Fruit fly (Drosophila melanogaster) whole organism, pupa: Measurements from ENCODE around the gene ase.

Experiments
- CG10348 ChIP-seq: fragments of 200-800 bp; sonication (Bioruptor generic); IDR thresholded peaks from 2 replicates; pipeline ENCODE4 v1.3.6; 2022; ENCODE audit warnings: missing biosample characterization, missing genetic modification characterization
- CG12605 ChIP-seq: fragments of 200-800 bp; sonication (Bioruptor generic); IDR thresholded peaks from 2 replicates; pipeline ENCODE4 v1.3.6; 2022; ENCODE audit warnings: missing biosample characterization, missing genetic modification characterization
- CG13204 ChIP-seq: fragments of 200-800 bp; sonication (Bioruptor generic); optimal IDR thresholded peaks from 2 replicates; lab custom pipeline; 2018; ENCODE audit warnings: missing biosample characterization, mild to moderate bottlenecking, missing genetic modification characterization, moderate library complexity
- CG14655 ChIP-seq: fragments of 200-800 bp; sonication (Bioruptor generic); optimal IDR thresholded peaks from 3 replicates; lab custom pipeline; 2017; ENCODE audit warnings: mild to moderate bottlenecking, missing biosample characterization, missing genetic modification reagents, missing genetic modification characterization
- CG15710 ChIP-seq: fragments of 200-800 bp; sonication (Bioruptor generic); optimal IDR thresholded peaks from 2 replicates; lab custom pipeline; 2018; ENCODE audit warnings: missing biosample characterization, mild to moderate bottlenecking, missing genetic modification characterization, moderate library complexity
- CG17806 ChIP-seq: fragments of 200-800 bp; sonication (Bioruptor generic); optimal IDR thresholded peaks from 2 replicates; lab custom pipeline; 2018; ENCODE audit warnings: missing biosample characterization, mild to moderate bottlenecking, missing genetic modification characterization, moderate library complexity
- CG32121 ChIP-seq: fragments of 200-800 bp; sonication (Bioruptor generic); IDR thresholded peaks from 2 replicates; pipeline ENCODE4 v1.3.6; 2022; ENCODE audit warnings: missing biosample characterization, missing genetic modification characterization
- CG34367 ChIP-seq: fragments of 200-800 bp; sonication (Bioruptor generic); optimal IDR thresholded peaks from 2 replicates; lab custom pipeline; 2018; ENCODE audit warnings: missing biosample characterization, mild to moderate bottlenecking, missing genetic modification characterization
- CG4496 ChIP-seq: fragments of 200-800 bp; sonication (Bioruptor generic); IDR thresholded peaks from 3 replicates; pipeline ENCODE4 v1.3.6; 2022; ENCODE audit warnings: missing biosample characterization, missing genetic modification characterization
- CG8159 ChIP-seq: fragments of 200-800 bp; sonication (Bioruptor generic); optimal IDR thresholded peaks from 3 replicates; lab custom pipeline; 2018; ENCODE audit warnings: missing biosample characterization, mild to moderate bottlenecking, missing genetic modification characterization, moderate library complexity
- CG8301 ChIP-seq: fragments of 200-800 bp; sonication (Bioruptor generic); optimal IDR thresholded peaks from 2 replicates; lab custom pipeline; 2018; ENCODE audit warnings: missing biosample characterization, mild to moderate bottlenecking, missing genetic modification characterization
- CG9948 ChIP-seq: fragments of 200-800 bp; sonication (Bioruptor generic); optimal IDR thresholded peaks from 2 replicates; lab custom pipeline; 2018; ENCODE audit warnings: missing biosample characterization, mild to moderate bottlenecking, missing genetic modification characterization, moderate library complexity
- D1 ChIP-seq: fragments of 200-800 bp; sonication (Bioruptor generic); optimal IDR thresholded peaks from 2 replicates; lab custom pipeline; 2018; ENCODE audit warnings: missing biosample characterization, mild to moderate bottlenecking, missing genetic modification characterization, moderate library complexity
- EcR ChIP-seq: fragments of 200-800 bp; sonication (Bioruptor generic); optimal IDR thresholded peaks from 3 replicates; lab custom pipeline; 2019; ENCODE audit warnings: missing biosample characterization, missing genetic modification characterization, mild to moderate bottlenecking, moderate library complexity, missing genetic modification reagents
- Ets98B ChIP-seq: fragments of 200-800 bp; sonication (Bioruptor generic); IDR thresholded peaks from 2 replicates; pipeline ENCODE4 v1.3.6; 2022; ENCODE audit warnings: missing biosample characterization, missing genetic modification characterization
- Pif1A ChIP-seq: fragments of 200-800 bp; sonication (Bioruptor generic); optimal IDR thresholded peaks from 3 replicates; lab custom pipeline; 2016; ENCODE audit warnings: missing biosample characterization, missing genetic modification characterization
- Pif1B ChIP-seq: fragments of 200-800 bp; sonication (Bioruptor generic); optimal IDR thresholded peaks from 3 replicates; lab custom pipeline; 2016; ENCODE audit warnings: missing biosample characterization, missing genetic modification characterization
- Snoo ChIP-seq: fragments of 200-800 bp; sonication (Bioruptor generic); optimal IDR thresholded peaks from 3 replicates; lab custom pipeline; 2017; ENCODE audit warnings: missing biosample characterization, mild to moderate bottlenecking, missing genetic modification characterization, inconsistent platforms
- fd96Ca ChIP-seq: fragments of 200-800 bp; sonication (Bioruptor generic); IDR thresholded peaks from 3 replicates; pipeline ENCODE4 v1.3.6; 2022; ENCODE audit warnings: missing biosample characterization, missing genetic modification characterization
- gl ChIP-seq: fragments of 200-800 bp; sonication (Bioruptor generic); optimal IDR thresholded peaks from 2 replicates; lab custom pipeline; 2018; ENCODE audit warnings: missing biosample characterization, mild to moderate bottlenecking, missing genetic modification characterization
- rn ChIP-seq: fragments of 200-800 bp; sonication (Bioruptor generic); IDR thresholded peaks from 2 replicates; pipeline ENCODE4 v1.3.6; 2022; ENCODE audit warnings: missing biosample characterization, missing genetic modification characterization

Gene ase

dm6 chrX:496326-496725, 35.8 kb downstream of the ase start, which contains the start of gene svr:
TSS of gene svr (plus strand) at chrX:496446.
- TF ChIP-seq Ets98B (GFP tag; lab: Robert Waterston, UW) (no peak), EcR (GFP tag; lab: Kevin White, UChicago) (peak; percentile 40)

dm6 chrX:497425-497824, 36.9 kb downstream of the ase start:
- TF ChIP-seq CG14655 (GFP tag; lab: Kevin White, UChicago) = no peak
- no peak for TF ChIP-seq CG10348 (GFP tag; lab: Robert Waterston, UW)
- no peak for TF ChIP-seq CG13204 (GFP tag; lab: Kevin White, UChicago)
- no peak for TF ChIP-seq CG12605
- no peak for TF ChIP-seq CG34367 (tag; lab: Kevin White, UChicago)
- no peak for TF ChIP-seq CG8159 (tag; lab: Kevin White, UChicago)
- no peak for TF ChIP-seq CG4496
- TF ChIP-seq Ets98B (GFP tag; lab: Robert Waterston, UW) = no peak
- TF ChIP-seq CG9948 = no peak
- TF ChIP-seq Snoo = no peak
- TF ChIP-seq CG15710 = no peak
- no peak for TF ChIP-seq Pif1A (GFP tag; lab: Kevin White, UChicago)

- TF ChIP-seq CG4496 = 0 out of 3 replicates have a peak, but pooled peaks have one; percentile 21
- no peak for TF ChIP-seq CG12605
- TF ChIP-seq D1 (tag; lab: Kevin White, UChicago) = no peak
- TF ChIP-seq fd96Ca (GFP tag; lab: Robert Waterston, UW) = 0 out of 3 replicates have a peak, but pooled peaks have one; percentile 18
- TF ChIP-seq Ets98B (GFP tag; lab: Robert Waterston, UW) = no peak
These were observed 37.9 kb downstream of the ase start for dm6 chrX:498434-498833.

dm6 chrX:498924-499588, 38.5 kb downstream of the ase start:
- no peak for TF ChIP-seq Snoo
- TF ChIP-seq Pif1B (GFP tag; lab: Kevin White, UChicago) = no peak
- TF ChIP-seq CG8301 (tag; lab: Kevin White, UChicago) = no peak
- peak; percentile 74 for TF ChIP-seq EcR (GFP tag; lab: Kevin White, UChicago)

DNA sequence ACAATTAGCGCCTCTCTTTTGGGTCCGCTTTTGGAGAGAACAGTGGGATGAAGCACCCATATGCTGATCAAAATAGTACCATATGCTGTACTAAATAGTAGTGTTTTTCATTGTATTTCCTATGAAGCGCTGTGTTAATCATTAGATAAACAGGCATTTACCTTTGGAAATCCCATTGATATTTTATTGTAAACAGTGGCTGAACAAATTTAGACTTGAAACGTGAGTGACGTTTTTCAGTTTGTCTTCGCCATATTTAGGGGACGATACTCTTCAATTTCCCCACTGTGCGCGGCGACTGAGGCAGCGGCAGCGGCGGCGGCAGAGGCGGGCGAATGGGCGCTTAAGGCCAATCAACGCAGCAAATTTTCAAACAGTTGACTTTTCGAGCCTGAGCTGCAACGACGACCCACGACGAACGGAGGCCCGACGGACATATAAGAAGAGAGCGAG, 39.1 kb downstream of the ase start:
- peak; percentile 61 for TF ChIP-seq Pif1B (GFP tag; lab: Kevin White, UChicago)
- peak; percentile 61 for TF ChIP-seq Snoo
- TF ChIP-seq fd96Ca (GFP tag; lab: Robert Waterston, UW) = peak; percentile 84
- peak; percentile 63 for TF ChIP-seq CG17806 (tag; lab: Kevin White, UChicago)
- peak; percentile 70 for TF ChIP-seq CG9948
- TF ChIP-seq CG32121 (GFP tag; lab: Robert Waterston, UW) = peak; percentile 81
- TF ChIP-seq CG8159 (tag; lab: Kevin White, UChicago) = peak; percentile 76
- peak; percentile 66 for TF ChIP-seq CG4496
- peak; percentile 77 for TF ChIP-seq CG8301 (tag; lab: Kevin White, UChicago)
- no peak for TF ChIP-seq CG14655 (GFP tag; lab: Kevin White, UChicago)
- TF ChIP-seq rn (GFP tag; lab: Robert Waterston, UW) = peak; percentile 29; the same call in 1 of the 2 replicates
- peak; percentile 67 for TF ChIP-seq CG34367 (tag; lab: Kevin White, UChicago)
- no peak for TF ChIP-seq Pif1A (GFP tag; lab: Kevin White, UChicago)
- TF ChIP-seq EcR (GFP tag; lab: Kevin White, UChicago) = no peak
- peak; percentile 56 for TF ChIP-seq Ets98B (GFP tag; lab: Robert Waterston, UW)
- peak; percentile 26 for TF ChIP-seq gl (tag; lab: Kevin White, UChicago)
- TF ChIP-seq CG15710 = peak; percentile 67
- TF ChIP-seq CG10348 (GFP tag; lab: Robert Waterston, UW) = peak; percentile 37; the same call in 1 of the 2 replicates
- TF ChIP-seq CG12605 = peak; percentile 34; the same call in 1 of the 2 replicates
- TF ChIP-seq CG13204 (GFP tag; lab: Kevin White, UChicago) = peak; percentile 69
- TF ChIP-seq D1 (tag; lab: Kevin White, UChicago) = no peak

DNA sequence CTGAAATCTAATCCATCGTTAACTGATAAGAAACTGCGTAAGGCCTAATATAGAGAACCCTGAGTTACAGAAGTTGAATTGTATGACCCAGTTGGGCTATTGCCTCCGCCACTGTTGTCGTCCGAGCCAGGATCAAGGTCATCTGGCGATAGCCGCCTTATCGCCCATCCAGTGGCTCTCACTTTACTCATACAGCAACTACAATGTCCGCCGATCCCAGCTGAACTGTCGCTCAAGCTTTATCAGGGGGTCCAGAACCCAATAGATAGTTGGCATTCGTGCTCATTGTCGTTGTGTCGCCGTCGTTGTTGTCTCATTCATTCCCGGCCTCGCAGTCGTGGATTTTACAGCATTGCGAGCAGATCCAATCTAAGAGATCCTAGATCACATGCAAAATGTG, 48.6 kb downstream of the ase start, which contains the start of gene arg:
arg (plus strand) TSS at position 319 of the 400 bp plus-strand sequence.
- TF ChIP-seq CG14655 (GFP tag; lab: Kevin White, UChicago) (no peak), EcR (GFP tag; lab: Kevin White, UChicago) (peak; percentile 65), CG8159 (tag; lab: Kevin White, UChicago) (no peak), Pif1A (GFP tag; lab: Kevin White, UChicago) (no peak)
- TF ChIP-seq, all 21 proteins: peak for 1

dm6 chrX:510528-510927, 50.0 kb downstream of the ase start:
- TF ChIP-seq CG17806 (tag; lab: Kevin White, UChicago) = no peak
- no peak for TF ChIP-seq CG12605
- TF ChIP-seq Pif1B (GFP tag; lab: Kevin White, UChicago) = no peak
- no peak for TF ChIP-seq rn (GFP tag; lab: Robert Waterston, UW)
- TF ChIP-seq CG8159 (tag; lab: Kevin White, UChicago) = no peak
- no peak for TF ChIP-seq CG34367 (tag; lab: Kevin White, UChicago)
- no peak for TF ChIP-seq Ets98B (GFP tag; lab: Robert Waterston, UW)
